Worm (Caenorhabditis elegans): Measurements from ENCODE around the gene srw-98.

The srw-98 gene

DNA sequence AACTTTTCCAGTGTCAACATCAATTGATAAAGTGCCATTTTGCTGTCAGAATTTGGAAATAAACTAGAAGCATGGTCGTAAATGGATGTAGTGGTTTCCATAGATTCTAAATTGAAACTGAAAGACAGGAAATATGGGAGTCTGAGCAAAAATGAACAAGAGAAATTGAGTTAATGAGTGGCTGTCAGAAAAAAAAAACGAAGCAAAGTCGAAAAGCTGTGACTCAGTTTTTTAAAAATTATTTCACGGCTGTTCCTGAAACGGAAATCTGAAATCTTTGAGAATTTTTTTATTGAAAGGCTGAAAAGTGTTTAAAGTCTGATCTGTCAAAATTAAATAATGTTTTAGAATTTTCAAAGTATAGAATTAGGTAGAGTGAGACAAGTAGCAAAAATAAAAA, at the start of gene srw-98:
srw-98 (minus strand) TSS at position 101 of the 400 bp plus-strand sequence.
- TF ChIP-seq ceh-39 (tag; optimal IDR thresholded peaks at IDR 0.05): no peak
- no peak for TF ChIP-seq flh-1 (GFP tag; optimal IDR thresholded peaks at IDR 0.05)
- TF ChIP-seq mab-5 (tag; optimal IDR thresholded peaks at IDR 0.05): no peak
- no peak for TF ChIP-seq sptf-1 (tag; optimal IDR thresholded peaks at IDR 0.05)
- no peak for TF ChIP-seq ceh-83 (GFP tag; optimal IDR thresholded peaks at IDR 0.05)
- no peak for TF ChIP-seq M03D4.4 (tag; optimal IDR thresholded peaks at IDR 0.05)
- no peak for TF ChIP-seq blmp-1 (tag; optimal IDR thresholded peaks at IDR 0.05)
- TF ChIP-seq ham-2 (GFP tag; optimal IDR thresholded peaks at IDR 0.05): no peak
- no peak for TF ChIP-seq nhr-12 (tag; optimal IDR thresholded peaks at IDR 0.05)
- TF ChIP-seq lin-13 (tag; optimal IDR thresholded peaks at IDR 0.05): no peak
- no peak for TF ChIP-seq cnd-1 (tag; optimal IDR thresholded peaks at IDR 0.05)
- TF ChIP-seq bed-3 (GFP tag; optimal IDR thresholded peaks at IDR 0.05): no peak
- TF ChIP-seq tbx-8 (GFP tag; optimal IDR thresholded peaks at IDR 0.05): no peak

DNA sequence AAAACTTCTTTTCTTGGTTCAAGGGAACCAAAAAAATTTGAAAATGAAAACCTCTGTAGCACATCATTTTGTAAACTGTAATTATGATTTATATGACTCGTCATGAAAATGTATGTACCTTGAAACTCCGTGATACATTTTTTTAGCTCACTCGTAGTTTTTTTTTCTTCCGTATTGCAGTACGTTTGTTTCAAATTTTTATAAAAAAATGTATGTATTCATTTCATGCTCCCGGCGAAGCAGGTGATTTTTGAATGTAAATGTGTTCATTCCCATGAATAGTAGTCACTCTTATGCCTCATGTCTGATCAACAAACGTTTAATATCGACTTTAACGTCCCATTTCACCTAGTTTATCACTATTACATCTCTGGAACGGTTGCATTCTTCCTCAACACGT, 47.2 kb upstream of the srw-98 start, which contains the start of gene sri-27:
sri-27 (plus strand) TSS at position 301 of the 400 bp plus-strand sequence.
- TF ChIP-seq nhr-2 (tag; optimal IDR thresholded peaks at IDR 0.05) (no peak), sptf-1 (tag; optimal IDR thresholded peaks at IDR 0.05) (no peak), hlh-1 (tag; optimal IDR thresholded peaks at IDR 0.05) (no peak), mep-1 (tag; optimal IDR thresholded peaks at IDR 0.05) (no peak), tbx-8 (GFP tag; optimal IDR thresholded peaks at IDR 0.05) (no peak), ceh-83 (GFP tag; optimal IDR thresholded peaks at IDR 0.05) (no peak), lsy-2 (tag; optimal IDR thresholded peaks at IDR 0.05) (no peak), elt-3 (tag; optimal IDR thresholded peaks at IDR 0.05) (no peak), unc-39 (tag; optimal IDR thresholded peaks at IDR 0.05) (no peak), snpc-4 (tag; optimal IDR thresholded peaks at IDR 0.05) (no peak), unc-62 (GFP tag; optimal IDR thresholded peaks at IDR 0.05) (no peak), cnd-1 (tag; optimal IDR thresholded peaks at IDR 0.05) (no peak), ceh-43 (GFP tag; optimal IDR thresholded peaks at IDR 0.05) (no peak), nhr-76 (tag; optimal IDR thresholded peaks at IDR 0.05) (no peak)

DNA sequence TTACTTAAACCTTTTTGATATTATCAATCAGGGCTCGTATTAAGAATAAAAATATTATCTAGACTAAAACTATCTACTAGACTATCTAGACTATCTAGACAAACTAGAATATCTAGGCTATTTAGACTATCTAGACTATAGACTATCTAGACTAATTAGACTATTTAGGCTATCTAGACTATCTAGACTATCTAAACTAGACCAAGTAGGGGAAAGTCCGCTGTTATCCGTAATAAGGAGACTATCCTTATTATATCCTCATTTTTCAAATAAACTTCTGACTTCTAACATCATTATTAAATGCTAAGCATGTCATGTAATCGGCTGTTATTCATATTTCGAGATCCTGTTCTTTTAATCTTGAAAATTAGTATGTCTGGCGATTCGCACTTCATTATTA, 43.8 kb upstream of the srw-98 start, which contains the start of gene srw-101:
srw-101 (plus strand) TSS at position 301 of the 400 bp plus-strand sequence.
- TF ChIP-seq cnd-1 (tag; optimal IDR thresholded peaks at IDR 0.05) (no peak), elt-3 (tag; optimal IDR thresholded peaks at IDR 0.05) (no peak), sptf-1 (tag; optimal IDR thresholded peaks at IDR 0.05) (no peak), ceh-83 (GFP tag; optimal IDR thresholded peaks at IDR 0.05) (no peak), nhr-2 (tag; optimal IDR thresholded peaks at IDR 0.05) (no peak), blmp-1 (tag; optimal IDR thresholded peaks at IDR 0.05) (no peak), ham-2 (GFP tag; optimal IDR thresholded peaks at IDR 0.05) (no peak), tbx-8 (GFP tag; optimal IDR thresholded peaks at IDR 0.05) (no peak), sem-2 (GFP tag; optimal IDR thresholded peaks at IDR 0.05) (no peak), mab-5 (tag; optimal IDR thresholded peaks at IDR 0.05) (no peak), elt-1 (tag; optimal IDR thresholded peaks at IDR 0.05; ENCODE audit: borderline replicate concordance, insufficient read depth) (no peak), unc-120 (tag; optimal IDR thresholded peaks at IDR 0.05; ENCODE audit: poor library complexity, severe bottlenecking) (no peak), unc-62 (GFP tag; optimal IDR thresholded peaks at IDR 0.05) (no peak)

DNA sequence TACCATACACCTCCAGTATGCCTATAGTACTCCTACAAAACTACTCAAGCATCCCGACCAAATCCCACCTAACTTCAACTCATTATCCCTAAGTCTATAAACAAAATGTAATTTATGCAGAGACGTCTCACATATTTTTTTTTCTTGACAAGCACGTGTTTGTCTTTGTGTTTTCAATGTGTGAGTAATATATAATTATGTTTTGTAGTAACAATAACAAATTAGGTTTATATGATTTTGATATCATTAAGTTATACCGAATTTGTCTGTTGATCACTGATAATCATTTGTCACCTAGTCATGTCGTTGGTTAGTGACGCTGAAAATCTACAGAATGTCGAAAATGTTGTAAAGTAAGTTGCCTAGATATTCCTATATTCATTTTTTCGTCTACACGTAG, 41.8 kb upstream of the srw-98 start, which contains the start of gene srw-102:
srw-102 (plus strand) TSS at position 301 of the 400 bp plus-strand sequence.
- TF ChIP-seq unc-39 (tag; optimal IDR thresholded peaks at IDR 0.05) (no peak), pha-4 (tag; optimal IDR thresholded peaks at IDR 0.05) (no peak), ztf-11 (tag; optimal IDR thresholded peaks at IDR 0.05) (no peak), hlh-1 (tag; optimal IDR thresholded peaks at IDR 0.05) (no peak), zip-8 (tag; optimal IDR thresholded peaks at IDR 0.05) (no peak), flh-1 (GFP tag; optimal IDR thresholded peaks at IDR 0.05) (no peak)

DNA sequence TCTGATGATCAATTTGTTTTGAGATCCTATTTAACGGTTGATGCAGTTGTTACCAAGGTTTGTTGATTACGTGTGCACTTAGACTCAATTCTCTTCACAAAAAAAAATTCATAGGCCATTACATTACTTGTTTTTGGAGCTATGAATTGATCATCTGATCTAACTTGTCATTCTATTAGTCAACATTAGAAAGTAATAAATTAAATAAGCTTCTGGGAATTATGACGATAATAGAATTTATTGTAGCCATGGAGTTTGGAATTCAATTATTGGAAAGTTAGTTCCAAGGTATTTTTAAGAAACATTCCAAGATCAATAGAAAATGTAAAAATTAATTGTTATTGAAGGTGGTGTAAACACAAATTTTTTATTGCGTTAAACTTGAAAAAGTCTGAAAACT, 40.1 kb upstream of the srw-98 start:
- TF ChIP-seq ceh-43 (GFP tag; optimal IDR thresholded peaks at IDR 0.05) (no peak), lin-13 (tag; optimal IDR thresholded peaks at IDR 0.05) (no peak), zip-8 (tag; optimal IDR thresholded peaks at IDR 0.05) (no peak), elt-1 (tag; optimal IDR thresholded peaks at IDR 0.05; ENCODE audit: borderline replicate concordance, insufficient read depth) (no peak), lsy-2 (tag; optimal IDR thresholded peaks at IDR 0.05) (no peak), nhr-76 (tag; optimal IDR thresholded peaks at IDR 0.05) (no peak), mep-1 (tag; optimal IDR thresholded peaks at IDR 0.05) (no peak), unc-39 (tag; optimal IDR thresholded peaks at IDR 0.05) (no peak), cnd-1 (tag; optimal IDR thresholded peaks at IDR 0.05) (no peak), ceh-39 (tag; optimal IDR thresholded peaks at IDR 0.05) (no peak), ceh-83 (GFP tag; optimal IDR thresholded peaks at IDR 0.05) (no peak), bed-3 (GFP tag; optimal IDR thresholded peaks at IDR 0.05) (no peak), hlh-1 (tag; optimal IDR thresholded peaks at IDR 0.05) (no peak), ces-1 (GFP tag; optimal IDR thresholded peaks at IDR 0.05) (no peak), lin-32 (GFP tag; optimal IDR thresholded peaks at IDR 0.05) (no peak), nhr-237 (tag; optimal IDR thresholded peaks at IDR 0.05) (no peak), nhr-28 (tag; optimal IDR thresholded peaks at IDR 0.05) (no peak), blmp-1 (tag; optimal IDR thresholded peaks at IDR 0.05) (no peak)
